Worm (Caenorhabditis elegans): ENCODE data around the gene Y81B9A.1.

- TF ChIP-seq him-1 (tag; optimal IDR thresholded peaks at IDR 0.05) (no peak), W03F9.2 (tag; optimal IDR thresholded peaks at IDR 0.05) (no peak)
Measured at ce11 chrX:9195375-9196098, 3.3 kb downstream of the Y81B9A.1 start.
